Fruit fly (Drosophila melanogaster): ENCODE results near the gene Crag.

The Crag gene

DNA sequence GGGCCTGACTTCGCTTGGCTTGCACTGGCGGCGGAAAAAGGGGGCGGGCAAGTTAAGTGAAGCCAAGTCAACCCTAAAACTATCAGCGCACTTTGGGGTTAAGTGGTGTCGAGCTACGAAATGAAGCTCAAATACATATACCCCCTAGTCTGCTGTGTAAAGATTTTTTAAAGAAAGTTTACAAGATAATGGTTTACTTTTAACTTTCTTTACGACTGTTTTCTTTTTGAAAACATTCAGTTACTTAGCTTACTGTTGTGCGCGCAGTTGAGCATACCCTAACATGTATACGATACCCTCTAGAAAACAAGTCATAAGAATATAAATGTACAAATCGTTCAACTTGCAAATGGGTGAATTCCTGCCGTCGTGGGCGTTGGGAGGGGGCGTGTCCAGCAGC is 49.1 kb upstream of the Crag start (continued):
- TF ChIP-seq CG7963 (GFP tag; IDR thresholded peaks at IDR 0.05; ENCODE audit: partially characterized antibody), result no peak
- peak; percentile 68 for TF ChIP-seq gem (tag; optimal IDR thresholded peaks at IDR 0.05)
- TF ChIP-seq CTCF (GFP tag; optimal IDR thresholded peaks at IDR 0.05), result no peak
- TF ChIP-seq CG8290 (GFP tag; optimal IDR thresholded peaks at IDR 0.05), result no peak
- no peak for TF ChIP-seq CG8290 (tag; optimal IDR thresholded peaks at IDR 0.05)
- TF ChIP-seq Sox102F (GFP tag; optimal IDR thresholded peaks at IDR 0.05), result no peak
- no peak for TF ChIP-seq MTF-1 (GFP tag; optimal IDR thresholded peaks at IDR 0.05; ENCODE audit: borderline replicate concordance)
- TF ChIP-seq CG1792 (GFP tag; optimal IDR thresholded peaks at IDR 0.05), result no peak
- no peak for TF ChIP-seq YL-1 (GFP tag; optimal IDR thresholded peaks at IDR 0.05)
- no peak for TF ChIP-seq mld (GFP tag; IDR thresholded peaks at IDR 0.05; ENCODE audit: partially characterized antibody)
- no peak for TF ChIP-seq stwl (tag; optimal IDR thresholded peaks at IDR 0.05)
- peak; percentile 5 for TF ChIP-seq tin (GFP tag; optimal IDR thresholded peaks at IDR 0.05)
- no peak for TF ChIP-seq sug (tag; optimal IDR thresholded peaks at IDR 0.05)
- no peak for TF ChIP-seq caup (GFP tag; optimal IDR thresholded peaks at IDR 0.05; ENCODE audit: severe bottlenecking)
- no peak for TF ChIP-seq TFAM (GFP tag; optimal IDR thresholded peaks at IDR 0.05)
- no peak for TF ChIP-seq CG7745 (tag; optimal IDR thresholded peaks at IDR 0.05)
- peak; percentile 34 for TF ChIP-seq ATbp (GFP tag; optimal IDR thresholded peaks at IDR 0.05)
- peak; percentile 25 for TF ChIP-seq CG8924 (tag; optimal IDR thresholded peaks at IDR 0.05)
- no peak for TF ChIP-seq CG12942 (GFP tag; optimal IDR thresholded peaks at IDR 0.05)
- TF ChIP-seq HLH3B (GFP tag; IDR thresholded peaks at IDR 0.05), result peak; percentile 63
- TF ChIP-seq CG10565 (GFP tag; optimal IDR thresholded peaks at IDR 0.05), result no peak
- TF ChIP-seq CG13775 (GFP tag; optimal IDR thresholded peaks at IDR 0.05), result no peak
- TF ChIP-seq CG12769 (tag; optimal IDR thresholded peaks at IDR 0.05), result no peak
- TF ChIP-seq CG6683 (GFP tag; optimal IDR thresholded peaks at IDR 0.05), result no peak
- peak; percentile 42 for TF ChIP-seq bab2 (GFP tag; optimal IDR thresholded peaks at IDR 0.05)
- TF ChIP-seq hbn (GFP tag; IDR thresholded peaks at IDR 0.05; ENCODE audit: partially characterized antibody), result no peak
- no peak for TF ChIP-seq pfk (GFP tag; optimal IDR thresholded peaks at IDR 0.05)
- no peak for TF ChIP-seq CG11695 (GFP tag; IDR thresholded peaks at IDR 0.05)
- no peak for TF ChIP-seq schlank (tag; optimal IDR thresholded peaks at IDR 0.05)
- TF ChIP-seq sens-2 (GFP tag; IDR thresholded peaks at IDR 0.05), result no peak
- no peak for TF ChIP-seq Blimp-1 (GFP tag; optimal IDR thresholded peaks at IDR 0.05)
- no peak for TF ChIP-seq CG2678 (tag; optimal IDR thresholded peaks at IDR 0.05)
- TF ChIP-seq ap (GFP tag; IDR thresholded peaks at IDR 0.05), result no peak
- no peak for TF ChIP-seq CG33213 (GFP tag; optimal IDR thresholded peaks at IDR 0.05)
- peak; percentile 18 for TF ChIP-seq her (GFP tag; optimal IDR thresholded peaks at IDR 0.05)
- peak; percentile 11 for TF ChIP-seq CG8089 (GFP tag; optimal IDR thresholded peaks at IDR 0.05)
- no peak for TF ChIP-seq CG11085 (GFP tag; IDR thresholded peaks at IDR 0.05)
- no peak for TF ChIP-seq ci (GFP tag; IDR thresholded peaks at IDR 0.05)
- no peak for TF ChIP-seq Hmr (GFP tag; optimal IDR thresholded peaks at IDR 0.05)
- 0 out of 3 replicates have a peak, but pooled peaks have one; percentile 29 for TF ChIP-seq Optix (GFP tag; IDR thresholded peaks at IDR 0.05)
- no peak for TF ChIP-seq Hr78 (GFP tag; optimal IDR thresholded peaks at IDR 0.05)
- no peak for TF ChIP-seq CG34224 (GFP tag; IDR thresholded peaks at IDR 0.05; ENCODE audit: partially characterized antibody)
- no peak for TF ChIP-seq CG4282 (GFP tag; optimal IDR thresholded peaks at IDR 0.05)
- TF ChIP-seq CG8359 (GFP tag; optimal IDR thresholded peaks at IDR 0.05; ENCODE audit: borderline replicate concordance), result no peak
- no peak for TF ChIP-seq sim (GFP tag; IDR thresholded peaks at IDR 0.05)
- TF ChIP-seq Dad (GFP tag; optimal IDR thresholded peaks at IDR 0.05), result no peak
- peak; percentile 35; the same call in 1 of the 3 replicates for TF ChIP-seq so (GFP tag; IDR thresholded peaks at IDR 0.05)
- TF ChIP-seq CG7271 (tag; optimal IDR thresholded peaks at IDR 0.05), result no peak
- TF ChIP-seq Ada2b (GFP tag; IDR thresholded peaks at IDR 0.05), result peak; percentile 47; the same call in 1 of the 2 replicates
- TF ChIP-seq CG32767 (GFP tag; IDR thresholded peaks at IDR 0.05), result no peak
- TF ChIP-seq CG33557 (GFP tag; optimal IDR thresholded peaks at IDR 0.05), result no peak

Data from whole organism, embryonic.